Worm (Caenorhabditis elegans) whole organism, early embryonic: ENCODE data around the gene his-71.

Experiments used
- ama-1 ChIP-seq: fragments of 150-350 bp; optimal IDR thresholded peaks from 2 replicates; lab custom pipeline; 2014
- ceh-13 ChIP-seq: fragments of 200-800 bp; sonication (Bioruptor generic); optimal IDR thresholded peaks from 2 replicates; lab custom pipeline; 2018; ENCODE audit warnings: mild to moderate bottlenecking, missing genetic modification characterization, missing compliant biosample characterization
- ceh-36 ChIP-seq: sonication (generic microtip); optimal IDR thresholded peaks from 2 replicates; lab custom pipeline; 2016; ENCODE audit warnings: missing genetic modification characterization, inconsistent platforms, missing compliant biosample characterization
- ets-7 ChIP-seq: sonication (generic microtip); optimal IDR thresholded peaks from 2 replicates; lab custom pipeline; 2016; ENCODE audit warnings: missing genotype, missing genetic modification characterization, missing compliant biosample characterization
- pes-1 ChIP-seq: fragments of 200-800 bp; sonication (Bioruptor generic); IDR thresholded peaks from 2 replicates; pipeline ENCODE4 v1.3.6; 2022; ENCODE audit warnings: missing genetic modification reagents, missing genetic modification characterization, missing compliant biosample characterization
- scrt-1 ChIP-seq: fragments of 200-800 bp; sonication (Bioruptor generic); IDR thresholded peaks from 2 replicates; pipeline ENCODE4 v1.3.6; 2022; ENCODE audit warnings: missing genetic modification characterization, missing compliant biosample characterization
- tbx-37 ChIP-seq: fragments of 200-800 bp; sonication (Bioruptor generic); conservative IDR thresholded peaks from 2 replicates; pipeline ENCODE4 v1.3.6; 2022; ENCODE audit warnings: missing genetic modification reagents, missing genetic modification characterization, missing compliant biosample characterization

DNA sequence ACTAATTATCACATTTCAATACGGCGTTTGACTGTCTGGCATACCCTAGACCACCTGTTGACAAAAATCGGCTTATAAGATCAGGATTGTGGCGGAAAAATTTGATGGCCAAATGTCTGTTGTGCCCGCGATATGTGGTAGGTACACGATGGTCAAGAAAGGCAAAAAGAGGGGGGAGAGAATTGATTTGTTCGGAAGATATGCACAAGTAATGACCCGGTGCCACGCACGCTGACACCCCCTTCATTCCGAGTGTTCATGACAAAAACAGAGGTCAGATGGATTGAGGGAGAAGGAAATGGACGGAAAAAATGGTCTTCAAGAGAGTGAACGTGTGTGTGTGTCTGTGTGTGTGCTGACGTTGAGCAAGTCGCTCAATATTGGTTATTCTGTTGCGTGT lies 16.4 kb downstream of the his-71 start:
- TF ChIP-seq ama-1 (lab: Kevin White, UChicago) (no peak), ceh-36 (tag; lab: Kevin White, UChicago) (no peak), pes-1 (GFP tag; lab: Robert Waterston, UW) (no peak), scrt-1 (GFP tag; lab: Robert Waterston, UW) (0 out of 2 replicates have a peak, but pooled peaks have one; percentile 47), ets-7 (tag; lab: Kevin White, UChicago) (no peak), ceh-13 (GFP tag; lab: Kevin White, UChicago) (no peak), tbx-37 (GFP tag; lab: Robert Waterston, UW) (no peak)
